Worm (Caenorhabditis elegans) whole organism, L2 larva: ENCODE results near the gene F46H6.5.
A peak's percentile ranks its signal among the peaks of the same experiment; 100 is the strongest.

Experiments
- C34F6.9 ChIP-seq: fragments of 150-350 bp; optimal IDR thresholded peaks from 2 replicates; lab custom pipeline; 2014; ENCODE audit warnings: missing biosample characterization, missing genetic modification characterization
- F13H6.1 ChIP-seq: sonication (generic microtip); optimal IDR thresholded peaks from 2 replicates; lab custom pipeline; 2016; ENCODE audit warnings: missing genetic modification characterization, missing compliant biosample characterization
- R02D3.7 ChIP-seq: fragments of 150-350 bp; optimal IDR thresholded peaks from 2 replicates; lab custom pipeline; 2014; ENCODE audit warnings: missing biosample characterization, missing genetic modification characterization
- ZK546.5 ChIP-seq: sonication (generic microtip); optimal IDR thresholded peaks from 2 replicates; lab custom pipeline; 2017; ENCODE audit warnings: missing biosample characterization, missing genetic modification characterization
- alr-1 ChIP-seq: fragments of 150-350 bp; optimal IDR thresholded peaks from 2 replicates; lab custom pipeline; 2014; ENCODE audit warnings: missing biosample characterization, missing genetic modification characterization
- aly-2 ChIP-seq: fragments of 150-350 bp; optimal IDR thresholded peaks from 2 replicates; lab custom pipeline; 2014; ENCODE audit warnings: missing biosample characterization, missing genetic modification characterization
- ama-1 ChIP-seq: fragments of 150-350 bp; optimal IDR thresholded peaks from 2 replicates; lab custom pipeline; 2018; ENCODE audit warnings: inconsistent platforms
- blmp-1 ChIP-seq: sonication (generic microtip); optimal IDR thresholded peaks from 2 replicates; lab custom pipeline; 2017; ENCODE audit warnings: missing genetic modification characterization, mild to moderate bottlenecking, missing compliant biosample characterization, antibody characterized with exemption, moderate library complexity; ENCODE audit not compliant: insufficient read depth
- ceh-16 ChIP-seq: fragments of 150-350 bp; optimal IDR thresholded peaks from 2 replicates; lab custom pipeline; 2014; ENCODE audit warnings: missing biosample characterization, missing genetic modification characterization
- ceh-82 ChIP-seq: fragments of 150-350 bp; optimal IDR thresholded peaks from 2 replicates; lab custom pipeline; 2014; ENCODE audit warnings: missing biosample characterization, missing genetic modification characterization
- crh-2 ChIP-seq: sonication (generic microtip); optimal IDR thresholded peaks from 2 replicates; lab custom pipeline; 2017; ENCODE audit warnings: missing biosample characterization, missing genetic modification characterization
- dmd-4 ChIP-seq: sonication (generic microtip); optimal IDR thresholded peaks from 2 replicates; lab custom pipeline; 2017; ENCODE audit warnings: missing biosample characterization, missing genetic modification characterization
- egl-27 ChIP-seq: sonication (generic microtip); optimal IDR thresholded peaks from 3 replicates; lab custom pipeline; 2017; ENCODE audit warnings: missing biosample characterization, missing genetic modification reagents, missing genetic modification characterization
- elt-1 ChIP-seq: fragments of 150-350 bp; optimal IDR thresholded peaks from 2 replicates; lab custom pipeline; 2014; ENCODE audit warnings: missing biosample characterization, missing genetic modification characterization
- elt-3 ChIP-seq: sonication (generic microtip); optimal IDR thresholded peaks from 2 replicates; lab custom pipeline; 2017; ENCODE audit warnings: missing biosample characterization, missing genetic modification characterization
- fos-1 ChIP-seq: fragments of 150-350 bp; optimal IDR thresholded peaks from 2 replicates; lab custom pipeline; 2014; ENCODE audit warnings: missing biosample characterization, missing genetic modification characterization
- gmeb-1 ChIP-seq: fragments of 150-350 bp; optimal IDR thresholded peaks from 2 replicates; lab custom pipeline; 2014; ENCODE audit warnings: missing biosample characterization, missing genetic modification characterization
- lin-39 ChIP-seq: fragments of 150-350 bp; optimal IDR thresholded peaks from 2 replicates; lab custom pipeline; 2014; ENCODE audit warnings: missing biosample characterization, missing genetic modification reagents, missing genetic modification characterization
- lsy-2 ChIP-seq, 2 experiments: fragments of 150-350 bp in 1 of 2; sonication (generic microtip) in 1 of 2; optimal IDR thresholded peaks; 2 replicates each; lab custom pipeline; 2014 to 2017; ENCODE audit warnings: missing biosample characterization in 2 of 2, missing genetic modification characterization in 2 of 2
- mbf-1 ChIP-seq: sonication (generic microtip); optimal IDR thresholded peaks from 2 replicates; lab custom pipeline; 2017; ENCODE audit warnings: missing biosample characterization, missing genetic modification characterization
- mdl-1 ChIP-seq, 2 experiments: fragments of 150-350 bp in 1 of 2; sonication (generic microtip) in 1 of 2; optimal IDR thresholded peaks; 2 replicates each; lab custom pipeline; 2017; ENCODE audit warnings: missing biosample characterization in 2 of 2, missing genetic modification characterization in 2 of 2
- nhr-10 ChIP-seq: sonication (generic microtip); optimal IDR thresholded peaks from 2 replicates; lab custom pipeline; 2017; ENCODE audit warnings: missing biosample characterization, missing genetic modification characterization
- nhr-11 ChIP-seq: fragments of 150-350 bp; optimal IDR thresholded peaks from 2 replicates; lab custom pipeline; 2014; ENCODE audit warnings: missing biosample characterization, missing genetic modification characterization
- nhr-129 ChIP-seq: fragments of 150-350 bp; optimal IDR thresholded peaks from 2 replicates; lab custom pipeline; 2014; ENCODE audit warnings: missing biosample characterization, missing genetic modification characterization
- nhr-21 ChIP-seq: fragments of 150-350 bp; optimal IDR thresholded peaks from 2 replicates; lab custom pipeline; 2014; ENCODE audit warnings: missing biosample characterization, missing genetic modification characterization
- nhr-23 ChIP-seq: fragments of 150-350 bp; optimal IDR thresholded peaks from 2 replicates; lab custom pipeline; 2014; ENCODE audit warnings: missing biosample characterization, missing genetic modification reagents, missing genetic modification characterization
- nhr-237 ChIP-seq: fragments of 150-350 bp; optimal IDR thresholded peaks from 2 replicates; lab custom pipeline; 2014; ENCODE audit warnings: missing biosample characterization, missing genetic modification characterization
- nhr-25 ChIP-seq: fragments of 150-350 bp; sonication (generic microtip); optimal IDR thresholded peaks from 3 replicates; lab custom pipeline; 2014; ENCODE audit warnings: missing biosample characterization, missing genetic modification characterization
- sem-4 ChIP-seq: fragments of 150-350 bp; optimal IDR thresholded peaks from 2 replicates; lab custom pipeline; 2014; ENCODE audit warnings: missing biosample characterization, missing genetic modification reagents, missing genetic modification characterization
- skn-1 ChIP-seq: sonication (generic microtip); optimal IDR thresholded peaks from 2 replicates; lab custom pipeline; 2017; ENCODE audit warnings: missing biosample characterization, missing genetic modification characterization
- sma-3 ChIP-seq: sonication (generic microtip); optimal IDR thresholded peaks from 2 replicates; lab custom pipeline; 2016; ENCODE audit warnings: missing genetic modification reagents, missing genetic modification characterization, missing compliant biosample characterization
- sma-9 ChIP-seq, 2 experiments: fragments of 150-350 bp in 1 of 2; sonication (generic microtip) in 1 of 2; optimal IDR thresholded peaks; 2 replicates each; lab custom pipeline; 2014 to 2016; ENCODE audit warnings: missing genetic modification characterization in 2 of 2, mild to moderate bottlenecking in 1 of 2, missing biosample characterization in 1 of 2, missing compliant biosample characterization in 1 of 2, missing genetic modification reagents in 1 of 2, moderate library complexity in 1 of 2
- unc-39 ChIP-seq: fragments of 150-350 bp; optimal IDR thresholded peaks from 2 replicates; lab custom pipeline; 2014; ENCODE audit warnings: missing biosample characterization, missing genetic modification characterization
- unc-55 ChIP-seq: fragments of 150-350 bp; sonication (generic microtip); optimal IDR thresholded peaks from 3 replicates; lab custom pipeline; 2014; ENCODE audit warnings: missing biosample characterization, missing genetic modification reagents, missing genetic modification characterization
- unc-62 ChIP-seq: fragments of 150-350 bp; optimal IDR thresholded peaks from 2 replicates; lab custom pipeline; 2014; ENCODE audit warnings: missing biosample characterization, missing genetic modification reagents, missing genetic modification characterization
- zag-1 ChIP-seq: fragments of 150-350 bp; optimal IDR thresholded peaks from 2 replicates; lab custom pipeline; 2014; ENCODE audit warnings: missing biosample characterization, missing genetic modification characterization
- ztf-1 ChIP-seq: fragments of 200-800 bp; sonication (Bioruptor generic); conservative IDR thresholded peaks from 2 replicates; pipeline ENCODE4 v1.3.6; 2022; ENCODE audit warnings: missing genetic modification characterization, missing compliant biosample characterization
- ztf-11 ChIP-seq: sonication (generic microtip); optimal IDR thresholded peaks from 2 replicates; lab custom pipeline; 2017; ENCODE audit warnings: missing biosample characterization, missing genetic modification characterization
- ztf-4 ChIP-seq: fragments of 150-350 bp; optimal IDR thresholded peaks from 2 replicates; lab custom pipeline; 2014; ENCODE audit warnings: missing biosample characterization, missing genetic modification characterization

Gene F46H6.5

DNA sequence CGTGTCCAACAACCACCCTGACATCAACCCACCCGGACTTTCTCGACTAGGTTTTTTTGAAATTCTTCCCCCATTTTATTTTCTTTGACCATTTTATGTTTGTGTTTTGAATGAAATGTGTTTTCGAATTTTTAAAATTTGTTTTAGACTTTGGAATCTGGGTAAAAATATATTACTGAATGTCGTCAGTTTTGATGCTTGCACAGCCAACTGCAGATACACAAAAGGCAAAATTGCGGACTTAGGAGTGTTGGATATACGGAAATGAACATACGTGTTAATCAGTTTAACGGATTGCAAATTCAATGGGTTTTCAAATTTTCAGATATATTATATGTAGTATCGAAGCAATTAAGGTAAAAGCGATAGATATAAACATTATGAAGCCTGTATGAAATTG is 24.8 kb upstream of the F46H6.5 start:
- no peak for TF ChIP-seq dmd-4 (tag; lab: Kevin White, UChicago)
- TF ChIP-seq crh-2 (tag; lab: Kevin White, UChicago) = no peak
- TF ChIP-seq C34F6.9 (tag; lab: Kevin White, UChicago) = peak; percentile 50
- no peak for TF ChIP-seq nhr-23
- TF ChIP-seq nhr-129 (tag; lab: Kevin White, UChicago) = peak; percentile 5
- peak in 1 of 2 experiments; percentile 38 for TF ChIP-seq lsy-2 (tag; optimal IDR thresholded peaks at IDR 0.05; lab: Kevin White, UChicago)
- no peak for TF ChIP-seq egl-27 (tag; lab: Kevin White, UChicago)
- TF ChIP-seq sma-3 (GFP tag; lab: Kevin White, UChicago) = no peak
- TF ChIP-seq unc-55 = peak; percentile 37
- TF ChIP-seq unc-39 = no peak
- TF ChIP-seq lin-39 = no peak
- no peak for TF ChIP-seq nhr-21 (tag; lab: Kevin White, UChicago)
- TF ChIP-seq sma-9 (GFP tag; optimal IDR thresholded peaks at IDR 0.05; lab: Kevin White, UChicago) = peak; percentile 21
- no peak for TF ChIP-seq sma-9 (tag; optimal IDR thresholded peaks at IDR 0.05; lab: Kevin White, UChicago)

DNA sequence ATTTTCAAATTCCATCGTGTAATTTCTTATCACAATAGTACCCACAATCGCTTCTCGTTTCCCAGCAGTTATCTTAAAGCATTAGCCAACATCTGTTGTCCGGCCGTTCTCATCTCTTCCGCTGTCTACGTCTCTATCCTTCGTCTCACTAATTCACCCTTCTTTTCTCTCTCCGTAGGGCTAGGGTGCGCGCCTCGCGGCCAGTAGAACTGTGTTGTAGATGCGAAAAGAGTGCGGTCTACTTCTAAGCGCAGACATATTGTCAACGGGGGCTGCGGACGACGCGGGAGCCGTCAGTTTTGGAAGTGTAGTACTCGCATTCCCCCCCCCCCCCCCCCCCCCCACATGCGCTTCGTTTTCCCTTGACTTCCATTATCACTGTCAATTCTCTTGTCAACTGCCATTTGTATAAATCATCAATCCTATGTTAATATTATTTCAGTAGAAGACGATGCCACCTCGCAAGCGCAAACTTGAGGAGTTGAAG is 21.7 kb upstream of the F46H6.5 start, which contains the start of gene spr-3:
Gene spr-3 (plus strand): TSS at position 437 of the 487 bp plus-strand sequence.
- TF ChIP-seq unc-55 (peak; percentile 3), skn-1 (no peak)

DNA sequence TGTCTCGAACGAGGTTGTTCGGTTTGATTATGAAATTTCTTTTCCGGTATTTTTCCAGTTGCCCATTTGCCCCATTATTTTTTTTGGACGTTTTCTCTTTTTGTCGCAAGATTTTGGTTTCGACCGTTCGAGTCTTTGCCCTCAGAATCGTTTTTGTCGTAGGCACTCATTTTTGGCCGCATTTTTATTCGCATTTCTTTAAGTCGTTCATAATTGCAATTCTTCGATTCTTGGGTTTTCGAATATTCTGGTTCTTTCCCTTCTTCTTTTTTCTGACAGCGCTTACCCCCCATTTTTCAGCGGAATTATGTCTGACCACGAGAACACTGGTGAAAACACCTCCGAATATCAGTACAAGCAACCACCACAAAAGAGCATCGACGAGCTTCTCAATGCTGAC is 16.2 kb upstream of the F46H6.5 start, which contains the start of gene rhi-1:
Gene rhi-1 (plus strand): TSS at position 301 of the 400 bp plus-strand sequence.
- no peak for TF ChIP-seq ZK546.5 (tag; lab: Kevin White, UChicago)
- no peak for TF ChIP-seq C34F6.9 (tag; lab: Kevin White, UChicago)
- no peak for TF ChIP-seq nhr-21 (tag; lab: Kevin White, UChicago)
- no peak for TF ChIP-seq lsy-2 (tag; optimal IDR thresholded peaks at IDR 0.05; lab: Kevin White, UChicago)
- TF ChIP-seq R02D3.7 (tag; lab: Kevin White, UChicago) = no peak
- TF ChIP-seq nhr-10 = no peak
- TF ChIP-seq egl-27 (tag; lab: Kevin White, UChicago) = no peak
- no peak for TF ChIP-seq unc-39
- TF ChIP-seq sma-9 (GFP tag; optimal IDR thresholded peaks at IDR 0.05; lab: Kevin White, UChicago) = no peak
- TF ChIP-seq sma-9 (tag; optimal IDR thresholded peaks at IDR 0.05; lab: Kevin White, UChicago) = no peak
- TF ChIP-seq crh-2 (tag; lab: Kevin White, UChicago) = no peak

DNA sequence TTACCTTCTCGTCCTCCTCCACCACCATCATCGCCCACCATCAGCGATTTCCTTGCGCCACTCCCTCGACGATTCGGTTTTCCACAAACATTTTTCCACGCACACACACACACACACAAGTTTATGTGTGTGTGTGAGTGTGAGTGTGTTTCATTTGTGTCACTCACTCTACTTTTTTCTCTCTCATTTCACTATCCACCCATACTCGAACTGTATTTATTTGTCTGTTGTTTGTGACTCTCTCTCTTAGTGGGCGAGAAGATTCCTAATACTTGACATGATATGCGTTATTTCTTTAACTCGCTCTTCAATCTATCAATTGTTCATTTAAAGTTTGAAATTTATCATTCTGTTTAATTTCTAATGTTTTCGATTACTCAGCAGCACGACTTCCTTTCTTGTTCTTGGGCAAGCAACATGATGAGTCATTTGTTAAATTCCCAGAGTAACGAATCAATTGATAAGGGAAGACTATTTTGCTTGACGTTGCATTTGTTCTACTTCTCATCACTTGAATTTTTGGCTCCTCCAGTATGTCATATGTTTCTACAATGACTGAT is 15.2 kb upstream of the F46H6.5 start:
- TF ChIP-seq sem-4 (tag; lab: Kevin White, UChicago) (no peak), nhr-25 (peak; percentile 42), nhr-237 (no peak), crh-2 (tag; lab: Kevin White, UChicago) (peak; percentile 34), sma-3 (GFP tag; lab: Kevin White, UChicago) (peak; percentile 43), fos-1 (tag; lab: Kevin White, UChicago) (peak; percentile 59), nhr-21 (tag; lab: Kevin White, UChicago) (no peak), nhr-129 (tag; lab: Kevin White, UChicago) (peak; percentile 84), blmp-1 (tag; lab: Kevin White, UChicago) (peak; percentile 19), F13H6.1 (peak; percentile 14), ama-1 (lab: Kevin White, UChicago) (no peak)
- TF ChIP-seq, all 48 proteins: peak for 7

DNA sequence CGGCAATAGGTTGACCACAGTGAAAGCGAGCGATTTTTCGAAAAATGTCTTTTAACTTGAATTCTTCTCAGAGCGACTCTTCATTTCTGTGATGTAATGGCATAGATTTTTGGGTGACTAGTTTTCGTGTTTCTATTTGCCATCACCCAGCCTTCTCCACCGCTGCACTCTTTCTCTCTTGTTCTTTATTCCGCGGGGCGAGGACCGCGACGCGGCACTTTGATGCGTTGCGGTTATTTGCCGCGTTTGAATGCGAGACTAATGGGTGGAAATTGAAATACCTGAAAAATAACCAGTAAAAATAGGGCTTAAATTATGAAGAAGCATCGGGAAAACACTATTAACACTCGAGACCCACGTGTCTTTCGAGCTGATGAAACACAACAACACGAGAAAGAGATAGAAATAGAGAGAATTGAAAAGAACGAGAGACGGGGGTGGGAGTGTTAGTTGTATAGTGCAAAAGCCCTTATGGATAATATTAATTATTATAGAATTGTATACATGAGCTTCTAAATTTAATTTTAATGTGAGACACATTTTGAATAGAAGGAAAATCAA is 12.2 kb upstream of the F46H6.5 start, which contains the start of gene dgk-2:
Gene dgk-2 (minus strand): TSS at position 281 of the 561 bp plus-strand sequence.
- no peak for TF ChIP-seq elt-3
- no peak for TF ChIP-seq gmeb-1 (tag; lab: Kevin White, UChicago)
- TF ChIP-seq nhr-237 = no peak
- TF ChIP-seq sma-3 (GFP tag; lab: Kevin White, UChicago) = no peak
- TF ChIP-seq C34F6.9 (tag; lab: Kevin White, UChicago) = peak; percentile 54
- TF ChIP-seq blmp-1 (tag; lab: Kevin White, UChicago) = no peak
- TF ChIP-seq ztf-1 = no peak
- TF ChIP-seq ZK546.5 (tag; lab: Kevin White, UChicago) = no peak
- no peak for TF ChIP-seq nhr-10
- TF ChIP-seq sma-9 (GFP tag; optimal IDR thresholded peaks at IDR 0.05; lab: Kevin White, UChicago) = no peak
- no peak for TF ChIP-seq sma-9 (tag; optimal IDR thresholded peaks at IDR 0.05; lab: Kevin White, UChicago)
- no peak for TF ChIP-seq ztf-11 (tag; lab: Kevin White, UChicago)
- TF ChIP-seq egl-27 (tag; lab: Kevin White, UChicago) = no peak
- no peak for TF ChIP-seq ama-1 (lab: Kevin White, UChicago)
- TF ChIP-seq unc-55 = no peak
- TF ChIP-seq crh-2 (tag; lab: Kevin White, UChicago) = peak; percentile 45
- TF ChIP-seq mdl-1 (tag; optimal IDR thresholded peaks at IDR 0.05; lab: Kevin White, UChicago) = peak in 1 of 2 experiments; percentile 8
- TF ChIP-seq ztf-4 = no peak
- TF ChIP-seq nhr-11 (tag; lab: Kevin White, UChicago) = no peak
- no peak for TF ChIP-seq nhr-23
- TF ChIP-seq elt-1 (tag; lab: Kevin White, UChicago) = no peak
- TF ChIP-seq zag-1 (tag; lab: Kevin White, UChicago) = no peak
- TF ChIP-seq alr-1 (tag; lab: Kevin White, UChicago) = no peak
- no peak for TF ChIP-seq skn-1
- no peak for TF ChIP-seq aly-2
- TF ChIP-seq ceh-16 (tag; lab: Kevin White, UChicago) = no peak
- no peak for TF ChIP-seq nhr-21 (tag; lab: Kevin White, UChicago)
- no peak for TF ChIP-seq unc-62 (GFP tag; lab: Kevin White, UChicago)
- TF ChIP-seq nhr-129 (tag; lab: Kevin White, UChicago) = peak; percentile 22
- no peak for TF ChIP-seq sem-4 (tag; lab: Kevin White, UChicago)
- TF ChIP-seq mbf-1 (tag; lab: Kevin White, UChicago) = no peak
- no peak for TF ChIP-seq ceh-82 (tag; lab: Kevin White, UChicago)
- TF ChIP-seq F13H6.1 = no peak
